Fruit fly (Drosophila melanogaster): ENCODE measurements around the gene CG4666.

The CG4666 gene

dm6 chrX:6109872-6110271 lies 32.3 kb upstream of the CG4666 start (continued):
- TF ChIP-seq CG10321 (GFP tag; IDR thresholded peaks at IDR 0.05) (no peak), stwl (tag; optimal IDR thresholded peaks at IDR 0.05) (peak; percentile 41), CG16813 (GFP tag; IDR thresholded peaks at IDR 0.05; ENCODE audit: partially characterized antibody) (peak; percentile 36; the same call in 1 of the 3 replicates), CG11504 (tag; optimal IDR thresholded peaks at IDR 0.05) (no peak), CG6854 (GFP tag; optimal IDR thresholded peaks at IDR 0.05) (no peak), CG6254 (GFP tag; optimal IDR thresholded peaks at IDR 0.05) (no peak), Usf (GFP tag; optimal IDR thresholded peaks at IDR 0.05) (no peak), croc (GFP tag; conservative IDR thresholded peaks at IDR 0.05) (peak; percentile 34; the same call in 2 of the 3 replicates), BEAF-32 (GFP tag; optimal IDR thresholded peaks at IDR 0.05) (no peak), CG3065 (GFP tag; optimal IDR thresholded peaks at IDR 0.05) (no peak), CG15011 (GFP tag; optimal IDR thresholded peaks at IDR 0.05) (no peak), CG18262 (tag; optimal IDR thresholded peaks at IDR 0.05) (no peak), NfI (GFP tag; optimal IDR thresholded peaks at IDR 0.05) (peak; percentile 57), sqz (GFP tag; optimal IDR thresholded peaks at IDR 0.05) (no peak), jigr1 (GFP tag; IDR thresholded peaks at IDR 0.05) (no peak), CG6654 (GFP tag; optimal IDR thresholded peaks at IDR 0.05) (peak; percentile 21), CG12744 (GFP tag; optimal IDR thresholded peaks at IDR 0.05) (no peak), sna (GFP tag; IDR thresholded peaks at IDR 0.05; ENCODE audit: partially characterized antibody) (no peak), CG14860 (GFP tag; IDR thresholded peaks at IDR 0.05; ENCODE audit: partially characterized antibody) (no peak), dmrt11E (tag; optimal IDR thresholded peaks at IDR 0.05) (peak; percentile 44), corto (GFP tag; optimal IDR thresholded peaks at IDR 0.05) (no peak), Scr (GFP tag; IDR thresholded peaks at IDR 0.05; ENCODE audit: partially characterized antibody) (no peak), maf-S (GFP tag; optimal IDR thresholded peaks at IDR 0.05) (no peak), cato (GFP tag; optimal IDR thresholded peaks at IDR 0.05; ENCODE audit: borderline replicate concordance) (no peak), nau (GFP tag; optimal IDR thresholded peaks at IDR 0.05) (no peak), CG11723 (GFP tag; optimal IDR thresholded peaks at IDR 0.05) (no peak), C15 (GFP tag; IDR thresholded peaks at IDR 0.05) (no peak; the same call in 2 of the 3 replicates), CG6272 (GFP tag; IDR thresholded peaks at IDR 0.05) (peak; percentile 69), Sry-δ (GFP tag; optimal IDR thresholded peaks at IDR 0.05) (no peak), CG10979 (tag; optimal IDR thresholded peaks at IDR 0.05) (peak; percentile 38), CG3838 (GFP tag; optimal IDR thresholded peaks at IDR 0.05) (no peak), Neu2 (GFP tag; optimal IDR thresholded peaks at IDR 0.05; ENCODE audit: borderline replicate concordance) (no peak), CG14965 (GFP tag; optimal IDR thresholded peaks at IDR 0.05; ENCODE audit: borderline replicate concordance) (peak; percentile 98), CG16815 (GFP tag; optimal IDR thresholded peaks at IDR 0.05) (peak; percentile 27), chm (GFP tag; IDR thresholded peaks at IDR 0.05) (peak; percentile 67; the same call in 1 of the 2 replicates), Hr51 (GFP tag; optimal IDR thresholded peaks at IDR 0.05) (no peak), Dad (GFP tag; optimal IDR thresholded peaks at IDR 0.05) (no peak), CG18011 (GFP tag; optimal IDR thresholded peaks at IDR 0.05) (no peak), CG3163 (GFP tag; optimal IDR thresholded peaks at IDR 0.05) (peak; percentile 14), CG9437 (GFP tag; optimal IDR thresholded peaks at IDR 0.05) (no peak), CG18764 (GFP tag; optimal IDR thresholded peaks at IDR 0.05) (no peak), mam (GFP tag; optimal IDR thresholded peaks at IDR 0.05) (peak; percentile 27), CG10431 (GFP tag; optimal IDR thresholded peaks at IDR 0.05) (no peak), cas (GFP tag; IDR thresholded peaks at IDR 0.05) (no peak), YL-1 (GFP tag; optimal IDR thresholded peaks at IDR 0.05) (no peak), gsb (GFP tag; IDR thresholded peaks at IDR 0.05) (no peak), Vsx1 (GFP tag; optimal IDR thresholded peaks at IDR 0.05) (no peak), seq (GFP tag; IDR thresholded peaks at IDR 0.05) (no peak), CG7556 (GFP tag; optimal IDR thresholded peaks at IDR 0.05) (no peak), CG17186 (GFP tag; optimal IDR thresholded peaks at IDR 0.05) (peak; percentile 22)
